Fruit fly (Drosophila melanogaster): ENCODE data around the gene CG46339.

dm6 chr3R:26875544-26876027 is 40.0 kb upstream of the CG46339 start, which contains the start of gene Rb97D:
- no peak for TF ChIP-seq CkIIα-i1 (GFP tag; IDR thresholded peaks at IDR 0.05)
- peak; percentile 35 for TF ChIP-seq CG12071 (GFP tag; optimal IDR thresholded peaks at IDR 0.05)
- TF ChIP-seq CG17912 (GFP tag; optimal IDR thresholded peaks at IDR 0.05): no peak
- peak; percentile 19; the same call in 1 of the 2 replicates for TF ChIP-seq Rx (GFP tag; IDR thresholded peaks at IDR 0.05)
- TF ChIP-seq shn (GFP tag; optimal IDR thresholded peaks at IDR 0.05): peak; percentile 62
- TF ChIP-seq CG7372 (GFP tag; IDR thresholded peaks at IDR 0.05): 0 out of 2 replicates have a peak, but pooled peaks have one; percentile 6
- TF ChIP-seq Meics (GFP tag; optimal IDR thresholded peaks at IDR 0.05): peak; percentile 79
- TF ChIP-seq CG11456 (GFP tag; IDR thresholded peaks at IDR 0.05): peak; percentile 78
- peak; percentile 48 for TF ChIP-seq gcm (GFP tag; optimal IDR thresholded peaks at IDR 0.05)
